Fruit fly (Drosophila melanogaster) whole organism, embryonic: ENCODE measurements around the gene CG34181.

Source experiments
- B-H1 ChIP-seq: fragments of 200-800 bp; sonication (Bioruptor generic); IDR thresholded peaks from 3 replicates; pipeline ENCODE4 v1.3.6; 2022; ENCODE audit warnings: missing biosample characterization, missing genetic modification characterization
- C15 ChIP-seq: fragments of 200-800 bp; sonication (Bioruptor generic); IDR thresholded peaks from 3 replicates; pipeline ENCODE4 v1.3.6; 2022; ENCODE audit warnings: missing biosample characterization, missing genetic modification characterization
- CG10543 ChIP-seq: fragments of 200-800 bp; sonication (Bioruptor generic); optimal IDR thresholded peaks from 3 replicates; lab custom pipeline; 2017; ENCODE audit warnings: missing biosample characterization, mild to moderate bottlenecking, missing genetic modification characterization, moderate library complexity
- CG11398 ChIP-seq: fragments of 200-800 bp; sonication (Bioruptor generic); optimal IDR thresholded peaks from 2 replicates; lab custom pipeline; 2016; ENCODE audit warnings: missing biosample characterization, missing genetic modification characterization
- CG12942 ChIP-seq: fragments of 200-800 bp; sonication (Bioruptor generic); optimal IDR thresholded peaks from 3 replicates; lab custom pipeline; 2016; ENCODE audit warnings: missing biosample characterization, missing genetic modification characterization
- CG13624 ChIP-seq: fragments of 200-800 bp; sonication (Bioruptor generic); optimal IDR thresholded peaks from 2 replicates; lab custom pipeline; 2016; ENCODE audit warnings: missing biosample characterization, missing genetic modification characterization
- CG13894 ChIP-seq: fragments of 200-800 bp; sonication (Bioruptor generic); optimal IDR thresholded peaks from 3 replicates; lab custom pipeline; 2018; ENCODE audit warnings: missing biosample characterization, mild to moderate bottlenecking, missing genetic modification characterization, moderate library complexity
- CG15269 ChIP-seq: fragments of 200-800 bp; sonication (Bioruptor generic); optimal IDR thresholded peaks from 2 replicates; lab custom pipeline; 2018; ENCODE audit warnings: missing biosample characterization, mild to moderate bottlenecking, missing genetic modification characterization, moderate library complexity
- CG1602 ChIP-seq: fragments of 200-800 bp; sonication (Bioruptor generic); optimal IDR thresholded peaks from 3 replicates; lab custom pipeline; 2016; ENCODE audit warnings: missing biosample characterization, missing genetic modification characterization
- CG16815 ChIP-seq: fragments of 200-800 bp; sonication (Bioruptor generic); optimal IDR thresholded peaks from 3 replicates; lab custom pipeline; 2017; ENCODE audit warnings: missing biosample characterization, mild to moderate bottlenecking, missing genetic modification characterization
- CG17186 ChIP-seq: fragments of 200-800 bp; sonication (Bioruptor generic); optimal IDR thresholded peaks from 3 replicates; lab custom pipeline; 2017; ENCODE audit warnings: missing biosample characterization, missing genetic modification reagents, missing genetic modification characterization
- CG17912 ChIP-seq: fragments of 200-800 bp; sonication (Bioruptor generic); optimal IDR thresholded peaks from 2 replicates; lab custom pipeline; 2018; ENCODE audit warnings: missing biosample characterization, mild to moderate bottlenecking, missing genetic modification characterization
- CG2875 ChIP-seq: fragments of 200-800 bp; sonication (Bioruptor generic); optimal IDR thresholded peaks from 2 replicates; lab custom pipeline; 2017; ENCODE audit warnings: missing biosample characterization, mild to moderate bottlenecking, missing genetic modification characterization, missing genetic modification reagents
- CG30431 ChIP-seq: fragments of 200-800 bp; sonication (Bioruptor generic); optimal IDR thresholded peaks from 2 replicates; lab custom pipeline; 2017; ENCODE audit warnings: missing biosample characterization, missing genetic modification characterization
- CG33213 ChIP-seq: fragments of 200-800 bp; sonication (Bioruptor generic); optimal IDR thresholded peaks from 3 replicates; lab custom pipeline; 2016; ENCODE audit warnings: missing biosample characterization, missing genetic modification characterization
- CG3407 ChIP-seq: fragments of 200-800 bp; sonication (Bioruptor generic); optimal IDR thresholded peaks from 2 replicates; lab custom pipeline; 2018; ENCODE audit warnings: missing biosample characterization, mild to moderate bottlenecking, missing genetic modification characterization
- CG4820 ChIP-seq: fragments of 200-800 bp; sonication (Bioruptor generic); optimal IDR thresholded peaks from 3 replicates; lab custom pipeline; 2016; ENCODE audit warnings: missing biosample characterization, missing genetic modification characterization
- CG6272 ChIP-seq: fragments of 200-800 bp; sonication (Bioruptor generic); IDR thresholded peaks from 2 replicates; pipeline ENCODE4 v1.3.6; 2022; ENCODE audit warnings: missing biosample characterization, missing genetic modification characterization
- CG7745 ChIP-seq: fragments of 200-800 bp; sonication (Bioruptor generic); optimal IDR thresholded peaks from 2 replicates; lab custom pipeline; 2018; ENCODE audit warnings: missing biosample characterization, mild to moderate bottlenecking, missing genetic modification characterization, moderate library complexity
- CG8944 ChIP-seq: fragments of 200-800 bp; sonication (Bioruptor generic); optimal IDR thresholded peaks from 3 replicates; lab custom pipeline; 2016; ENCODE audit warnings: missing biosample characterization, missing genetic modification characterization
- CG9437 ChIP-seq: fragments of 200-800 bp; sonication (Bioruptor generic); optimal IDR thresholded peaks from 2 replicates; lab custom pipeline; 2018; ENCODE audit warnings: missing biosample characterization, mild to moderate bottlenecking, missing genetic modification characterization
- CHES-1-like ChIP-seq: fragments of 200-800 bp; sonication (Bioruptor generic); optimal IDR thresholded peaks from 2 replicates; lab custom pipeline; 2016; ENCODE audit warnings: missing biosample characterization, missing genetic modification characterization
- Dad ChIP-seq: fragments of 200-800 bp; sonication (Bioruptor generic); optimal IDR thresholded peaks from 3 replicates; lab custom pipeline; 2016; ENCODE audit warnings: missing biosample characterization, missing genetic modification characterization
- E2f2 ChIP-seq: fragments of 200-800 bp; sonication (Bioruptor generic); IDR thresholded peaks from 2 replicates; pipeline ENCODE4 v1.3.6; 2022; ENCODE audit warnings: missing biosample characterization, missing genetic modification characterization
- HLH3B ChIP-seq: fragments of 200-800 bp; sonication (Bioruptor generic); IDR thresholded peaks from 2 replicates; pipeline ENCODE4 v1.3.6; 2022; ENCODE audit warnings: missing biosample characterization, missing genetic modification characterization
- HmgZ ChIP-seq: fragments of 200-800 bp; sonication (Bioruptor generic); optimal IDR thresholded peaks from 2 replicates; lab custom pipeline; 2018; ENCODE audit warnings: missing biosample characterization, mild to moderate bottlenecking, missing genetic modification characterization
- Hsf ChIP-seq: fragments of 200-800 bp; sonication (Bioruptor generic); optimal IDR thresholded peaks from 3 replicates; lab custom pipeline; 2016; ENCODE audit warnings: missing biosample characterization, missing genetic modification characterization
- Med ChIP-seq: fragments of 200-800 bp; sonication (Bioruptor generic); peaks from one replicate; lab custom pipeline; 2016; ENCODE audit warnings: missing biosample characterization, missing genetic modification characterization, mild to moderate bottlenecking, inconsistent platforms, moderate library complexity
- Pdp1 ChIP-seq, 2 experiments: fragments of 200-800 bp; sonication (Bioruptor generic); optimal IDR thresholded peaks; 3 replicates each; lab custom pipeline; 2016; ENCODE audit warnings: missing biosample characterization in 2 of 2, missing genetic modification characterization in 2 of 2, mild to moderate bottlenecking in 1 of 2, moderate library complexity in 1 of 2
- Sox102F ChIP-seq: fragments of 200-800 bp; sonication (Bioruptor generic); optimal IDR thresholded peaks from 2 replicates; lab custom pipeline; 2018; ENCODE audit warnings: missing biosample characterization, mild to moderate bottlenecking, missing genetic modification characterization, moderate library complexity
- Sry-δ ChIP-seq: fragments of 200-800 bp; sonication (Bioruptor generic); optimal IDR thresholded peaks from 2 replicates; lab custom pipeline; 2016; ENCODE audit warnings: missing biosample characterization, missing genetic modification characterization
- Xbp1 ChIP-seq: fragments of 200-800 bp; sonication (Bioruptor generic); optimal IDR thresholded peaks from 3 replicates; lab custom pipeline; 2016; ENCODE audit warnings: missing biosample characterization, mild to moderate bottlenecking, missing genetic modification characterization
- YL-1 ChIP-seq: fragments of 200-800 bp; sonication (Bioruptor generic); optimal IDR thresholded peaks from 3 replicates; lab custom pipeline; 2017; ENCODE audit warnings: missing biosample characterization, mild to moderate bottlenecking, missing genetic modification characterization
- aop ChIP-seq: fragments of 200-800 bp; sonication (Bioruptor generic); IDR thresholded peaks from 2 replicates; pipeline ENCODE4 v1.3.6; 2022; ENCODE audit warnings: missing biosample characterization, missing genetic modification characterization
- dati ChIP-seq: fragments of 200-800 bp; sonication (Bioruptor generic); IDR thresholded peaks from 2 replicates; pipeline ENCODE4 v1.3.6; 2022; ENCODE audit warnings: missing biosample characterization, missing genetic modification characterization
- exex ChIP-seq: fragments of 200-800 bp; sonication (Bioruptor generic); optimal IDR thresholded peaks from 4 replicates; lab custom pipeline; 2018; ENCODE audit warnings: missing biosample characterization, mild to moderate bottlenecking, missing genetic modification characterization, moderate library complexity
- hkb ChIP-seq, 2 experiments: fragments of 200-800 bp in 1 of 2; fragments of >200 bp in 1 of 2; sonication (Bioruptor generic) in 1 of 2; IDR thresholded peaks in 1 of 2; optimal IDR thresholded peaks in 1 of 2; 2 replicates each; pipeline versions ENCODE4 v1.3.6 to Lab custom; 2017 to 2022; ENCODE audit warnings: missing biosample characterization in 1 of 2, missing genetic modification characterization in 1 of 2
- inv ChIP-seq: fragments of 200-800 bp; sonication (Bioruptor generic); IDR thresholded peaks from 2 replicates; pipeline ENCODE4 v1.3.6; 2022; ENCODE audit warnings: missing biosample characterization, missing genetic modification characterization; ENCODE audit not compliant: partially characterized antibody
- jing ChIP-seq: fragments of 200-800 bp; sonication (Bioruptor generic); optimal IDR thresholded peaks from 2 replicates; lab custom pipeline; 2018; ENCODE audit warnings: missing biosample characterization, mild to moderate bottlenecking, missing genetic modification characterization
- lbe ChIP-seq: fragments of 200-800 bp; sonication (Bioruptor generic); optimal IDR thresholded peaks from 2 replicates; lab custom pipeline; 2016; ENCODE audit warnings: missing biosample characterization, mild to moderate bottlenecking, missing genetic modification characterization
- oc ChIP-seq: fragments of 200-800 bp; sonication (Bioruptor generic); optimal IDR thresholded peaks from 2 replicates; lab custom pipeline; 2018; ENCODE audit warnings: missing biosample characterization, mild to moderate bottlenecking, missing genetic modification characterization, moderate library complexity
- pan ChIP-seq, 4 experiments: fragments of >200 bp in 3 of 4; fragments of 200-800 bp in 1 of 4; sonication (Bioruptor generic) in 1 of 4; optimal IDR thresholded peaks in 3 of 4; IDR thresholded peaks in 1 of 4; 2 replicates each; pipeline versions ENCODE4 v1.3.6 to Lab custom; 2017 to 2022; ENCODE audit warnings: missing biosample characterization in 2 of 4, missing genetic modification characterization in 2 of 4, mixed read lengths in 1 of 4
- pnt ChIP-seq: fragments of 200-800 bp; sonication (Bioruptor generic); optimal IDR thresholded peaks from 3 replicates; lab custom pipeline; 2016; ENCODE audit warnings: missing biosample characterization, missing genetic modification characterization
- salm ChIP-seq: fragments of 200-800 bp; sonication (Bioruptor generic); optimal IDR thresholded peaks from 2 replicates; lab custom pipeline; 2018; ENCODE audit warnings: missing biosample characterization, mild to moderate bottlenecking, missing genetic modification characterization
- schlank ChIP-seq: fragments of 200-800 bp; sonication (Bioruptor generic); optimal IDR thresholded peaks from 2 replicates; lab custom pipeline; 2018; ENCODE audit warnings: missing biosample characterization, mild to moderate bottlenecking, missing genetic modification characterization
- sd ChIP-seq: fragments of 200-800 bp; sonication (Bioruptor generic); optimal IDR thresholded peaks from 3 replicates; lab custom pipeline; 2018; ENCODE audit warnings: missing biosample characterization, mild to moderate bottlenecking, missing genetic modification characterization, moderate library complexity
- sug ChIP-seq: fragments of 200-800 bp; optimal IDR thresholded peaks from 2 replicates; lab custom pipeline; 2019; ENCODE audit warnings: missing biosample characterization, mild to moderate bottlenecking, missing genetic modification characterization, moderate library complexity
- toy ChIP-seq: fragments of 200-800 bp; sonication (Bioruptor generic); IDR thresholded peaks from 2 replicates; pipeline ENCODE4 v1.3.6; 2022; ENCODE audit warnings: missing biosample characterization, missing genetic modification characterization

Gene CG34181

dm6 chr2L:9388924-9389765 lies 21.7 kb downstream of the CG34181 start (continued):
- no peak for TF ChIP-seq pnt (GFP tag; lab: Kevin White, UChicago)
- TF ChIP-seq oc (tag; lab: Kevin White, UChicago): no peak
- peak; percentile 21 for TF ChIP-seq salm (tag; lab: Kevin White, UChicago)
- TF ChIP-seq Sox102F (GFP tag; lab: Kevin White, UChicago): no peak
- no peak for TF ChIP-seq CG16815
- peak; percentile 7 for TF ChIP-seq sd (tag; lab: Kevin White, UChicago)
- no peak for TF ChIP-seq CG13624
- no peak for TF ChIP-seq CG8944
- no peak for TF ChIP-seq Sry-δ
- TF ChIP-seq CG11398 (GFP tag; lab: Kevin White, UChicago): no peak
- no peak for TF ChIP-seq B-H1 (GFP tag; lab: Robert Waterston, UW)
- TF ChIP-seq toy: no peak
- no peak for TF ChIP-seq inv (GFP tag; lab: Robert Waterston, UW)
- TF ChIP-seq hkb (optimal IDR thresholded peaks at IDR 0.05; lab: Kevin White, UChicago): no peak
- 0 out of 2 replicates have a peak, but pooled peaks have one; percentile 9 for TF ChIP-seq hkb (GFP tag; IDR thresholded peaks at IDR 0.05; lab: Robert Waterston, UW)
- TF ChIP-seq Med (GFP tag; lab: Kevin White, UChicago): peak; percentile 81
- peak; percentile 42 for TF ChIP-seq CG10543
- TF ChIP-seq HLH3B (GFP tag; lab: Robert Waterston, UW): no peak
- TF ChIP-seq CHES-1-like (GFP tag; lab: Kevin White, UChicago): no peak
- TF ChIP-seq CG33213: no peak
- TF ChIP-seq CG15269 (tag; lab: Kevin White, UChicago): no peak
- TF ChIP-seq CG6272 (GFP tag; lab: Robert Waterston, UW): no peak
- TF ChIP-seq CG4820 (GFP tag; lab: Kevin White, UChicago): no peak
- TF ChIP-seq Pdp1 (GFP tag; optimal IDR thresholded peaks at IDR 0.05; lab: Kevin White, UChicago): peak in 1 of 2 experiments; percentile 97
- TF ChIP-seq exex: peak; percentile 97
- no peak for TF ChIP-seq CG30431 (GFP tag; lab: Kevin White, UChicago)
- no peak for TF ChIP-seq CG3407 (GFP tag; lab: Kevin White, UChicago)
- no peak for TF ChIP-seq HmgZ
- TF ChIP-seq Hsf: no peak
- TF ChIP-seq dati (GFP tag; lab: Robert Waterston, UW): no peak
- no peak for TF ChIP-seq CG7745
- TF ChIP-seq aop (GFP tag; lab: Robert Waterston, UW): no peak
- no peak for TF ChIP-seq pan (optimal IDR thresholded peaks at IDR 0.05; lab: Kevin White, UChicago)
- TF ChIP-seq pan (GFP tag; optimal IDR thresholded peaks at IDR 0.05 in 1 of 2, IDR thresholded peaks at IDR 0.05 in 1 of 2): no peak
- TF ChIP-seq E2f2 (GFP tag; lab: Robert Waterston, UW): peak; percentile 8; the same call in 1 of the 2 replicates
- TF ChIP-seq Dad (GFP tag; lab: Kevin White, UChicago): no peak
- TF ChIP-seq Xbp1 (GFP tag; lab: Kevin White, UChicago): no peak
- TF ChIP-seq YL-1 (GFP tag; lab: Kevin White, UChicago): no peak
- no peak for TF ChIP-seq CG2875 (GFP tag; lab: Kevin White, UChicago)
- TF ChIP-seq CG17912 (GFP tag; lab: Kevin White, UChicago): no peak
- no peak for TF ChIP-seq jing (GFP tag; lab: Kevin White, UChicago)
- no peak for TF ChIP-seq lbe (GFP tag; lab: Kevin White, UChicago)
- TF ChIP-seq CG17186 (GFP tag; lab: Kevin White, UChicago): no peak
- no peak for TF ChIP-seq CG1602 (GFP tag; lab: Kevin White, UChicago)
- no peak for TF ChIP-seq CG9437 (GFP tag; lab: Kevin White, UChicago)
- peak; percentile 19 for TF ChIP-seq schlank (tag; lab: Kevin White, UChicago)
- peak; percentile 40 for TF ChIP-seq CG13894 (tag; lab: Kevin White, UChicago)
- peak; percentile 97 for TF ChIP-seq sug (tag; lab: Kevin White, UChicago)
- TF ChIP-seq C15 (GFP tag; lab: Robert Waterston, UW): no peak
- no peak for TF ChIP-seq CG12942 (GFP tag; lab: Kevin White, UChicago)
